Worm (Caenorhabditis elegans): ENCODE results near the gene ZK1248.11.
A peak's percentile ranks its signal among the peaks of the same experiment; 100 is the strongest.

ZK1248.11 gene

DNA sequence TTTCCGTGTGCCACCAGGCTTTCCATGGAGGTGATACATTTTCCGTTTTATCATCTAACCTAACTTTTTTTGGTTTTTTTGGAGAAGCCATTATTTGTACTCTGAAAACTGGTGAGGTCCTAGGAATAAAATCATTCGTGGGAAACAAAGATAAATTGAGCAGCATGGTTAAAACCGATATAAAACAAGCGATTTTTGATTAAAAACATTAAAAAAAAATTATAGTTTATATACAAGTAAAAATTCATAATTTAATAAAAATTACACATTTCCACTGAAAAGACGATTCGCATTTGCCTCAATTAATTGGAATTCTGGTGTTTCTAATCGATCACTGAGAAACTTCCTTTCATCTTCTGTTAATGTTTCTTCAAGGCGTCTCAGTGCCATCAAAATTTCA is 10.1 kb upstream of the ZK1248.11 start, which contains the start of gene ZK1248.15:
Gene ZK1248.15 (minus strand): TSS at position 101 of the 400 bp plus-strand sequence.
- TF ChIP-seq pax-1 (tag; optimal IDR thresholded peaks at IDR 0.05) = no peak

DNA sequence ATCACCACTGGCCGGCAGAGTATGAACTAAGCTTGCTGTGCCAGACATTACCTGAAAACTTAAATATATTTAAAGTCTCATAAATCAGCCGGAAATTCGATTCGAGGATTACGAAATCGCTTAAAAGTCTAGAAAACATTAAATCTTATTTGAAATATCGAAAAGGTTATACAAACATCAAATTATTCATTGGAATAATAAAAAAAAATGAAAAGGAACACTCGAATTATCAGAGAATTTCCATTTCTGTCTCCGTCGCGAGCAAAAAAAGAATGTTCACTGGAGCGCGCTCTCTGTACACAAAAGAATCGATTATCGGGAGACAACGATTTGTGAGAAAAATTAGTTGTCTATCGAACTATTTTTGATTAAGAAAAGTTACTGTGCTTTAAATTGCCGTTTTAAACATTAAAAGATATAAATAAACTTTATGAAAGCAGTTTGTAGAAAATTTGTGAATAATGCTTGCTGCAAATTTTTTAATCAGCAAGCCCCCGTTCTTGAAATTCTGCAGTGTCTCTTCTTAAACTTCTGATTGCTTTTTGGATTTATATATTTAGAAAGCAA is 7.8 kb upstream of the ZK1248.11 start, which contains the start of gene fzo-1:
Gene fzo-1 (minus strand): TSS at position 51 of the 567 bp plus-strand sequence.
- TF ChIP-seq dve-1 (tag; optimal IDR thresholded peaks at IDR 0.05) = no peak
- peak; percentile 90 for TF ChIP-seq fax-1 (tag; optimal IDR thresholded peaks at IDR 0.05)
- TF ChIP-seq eyg-1 (tag; optimal IDR thresholded peaks at IDR 0.05) = peak; percentile 67
- TF ChIP-seq syd-9 (tag; optimal IDR thresholded peaks at IDR 0.05) = peak; percentile 16
- peak; percentile 75 for TF ChIP-seq ceh-34 (tag; optimal IDR thresholded peaks at IDR 0.05)
- TF ChIP-seq odd-2 (tag; optimal IDR thresholded peaks at IDR 0.05) = no peak
- no peak for TF ChIP-seq madf-2 (tag; optimal IDR thresholded peaks at IDR 0.05)
- TF ChIP-seq unc-86 (tag; optimal IDR thresholded peaks at IDR 0.05) = peak; percentile 15
- TF ChIP-seq unc-3 (GFP tag; conservative IDR thresholded peaks at IDR 0.05) = no peak
- TF ChIP-seq unc-3 (tag; optimal IDR thresholded peaks at IDR 0.05) = peak; percentile 74
- peak; percentile 59 for TF ChIP-seq rnt-1 (tag; optimal IDR thresholded peaks at IDR 0.05)
- TF ChIP-seq nfya-1 (tag; optimal IDR thresholded peaks at IDR 0.05) = no peak
- TF ChIP-seq C38D4.7 (GFP tag; optimal IDR thresholded peaks at IDR 0.05) = no peak
- no peak for TF ChIP-seq ceh-22 (tag; optimal IDR thresholded peaks at IDR 0.05)
- peak; percentile 86 for TF ChIP-seq lim-6 (tag; optimal IDR thresholded peaks at IDR 0.05)
- no peak for TF ChIP-seq hlh-6 (tag; optimal IDR thresholded peaks at IDR 0.05)
- TF ChIP-seq tbx-2 (tag; optimal IDR thresholded peaks at IDR 0.05) = peak; percentile 95
- no peak for TF ChIP-seq sox-4 (tag; optimal IDR thresholded peaks at IDR 0.05)
- TF ChIP-seq sdc-2 (tag; optimal IDR thresholded peaks at IDR 0.05) = peak; percentile 68
- no peak for TF ChIP-seq che-1 (tag; optimal IDR thresholded peaks at IDR 0.05)
- peak; percentile 49 for TF ChIP-seq pax-1 (tag; optimal IDR thresholded peaks at IDR 0.05)
- no peak for TF ChIP-seq ama-1 (optimal IDR thresholded peaks at IDR 0.05)
- no peak for TF ChIP-seq hlh-30 (tag; optimal IDR thresholded peaks at IDR 0.05; ENCODE audit: insufficient read depth)
- TF ChIP-seq pat-9 (tag; optimal IDR thresholded peaks at IDR 0.05) = no peak
- no peak for TF ChIP-seq sox-2 (GFP tag; IDR thresholded peaks at IDR 0.05)
- TF ChIP-seq C08G9.2 (tag; optimal IDR thresholded peaks at IDR 0.05) = peak; percentile 90
- TF ChIP-seq ceh-9 (tag; optimal IDR thresholded peaks at IDR 0.05) = no peak
- peak; percentile 42 for TF ChIP-seq gmeb-2 (tag; optimal IDR thresholded peaks at IDR 0.05)
- no peak for TF ChIP-seq unc-55 (GFP tag; optimal IDR thresholded peaks at IDR 0.05)
- no peak for TF ChIP-seq ceh-6 (GFP tag; optimal IDR thresholded peaks at IDR 0.05)
- no peak for TF ChIP-seq K02D7.2 (tag; optimal IDR thresholded peaks at IDR 0.05)
- no peak for TF ChIP-seq hlh-13 (GFP tag; optimal IDR thresholded peaks at IDR 0.05)
- TF ChIP-seq ceh-48 (tag; optimal IDR thresholded peaks at IDR 0.05) = peak; percentile 23
- TF ChIP-seq pros-1 (tag; optimal IDR thresholded peaks at IDR 0.05) = no peak
- TF ChIP-seq Y22D7AL.16 (tag; optimal IDR thresholded peaks at IDR 0.05) = no peak
- peak; percentile 92 for TF ChIP-seq hlh-8 (tag; optimal IDR thresholded peaks at IDR 0.05)
- no peak for TF ChIP-seq lin-11 (tag; optimal IDR thresholded peaks at IDR 0.05)
- peak; percentile 28 for TF ChIP-seq ceh-18 (tag; optimal IDR thresholded peaks at IDR 0.05)
- TF ChIP-seq elt-4 (tag; optimal IDR thresholded peaks at IDR 0.05) = no peak
- peak; percentile 16 for TF ChIP-seq npax-4 (tag; optimal IDR thresholded peaks at IDR 0.05)
- TF ChIP-seq F13H6.1 (tag; optimal IDR thresholded peaks at IDR 0.05) = peak; percentile 80
- TF ChIP-seq mec-3 (tag; optimal IDR thresholded peaks at IDR 0.05; ENCODE audit: borderline replicate concordance) = peak; percentile 40
- peak; percentile 92 for TF ChIP-seq ets-4 (tag; optimal IDR thresholded peaks at IDR 0.05)
- peak; percentile 96 for TF ChIP-seq zip-5 (tag; optimal IDR thresholded peaks at IDR 0.05)
- no peak for TF ChIP-seq ceh-45 (GFP tag; IDR thresholded peaks at IDR 0.05)
- peak; percentile 60 for TF ChIP-seq hlh-15 (tag; optimal IDR thresholded peaks at IDR 0.05)
- peak; percentile 36 for TF ChIP-seq dmd-4 (tag; optimal IDR thresholded peaks at IDR 0.05; ENCODE audit: borderline replicate concordance)
- no peak for TF ChIP-seq T23F11.4 (GFP tag; optimal IDR thresholded peaks at IDR 0.05)
- TF ChIP-seq pha-4 (tag; optimal IDR thresholded peaks at IDR 0.05) = no peak
- TF ChIP-seq tbx-7 (tag; optimal IDR thresholded peaks at IDR 0.05) = peak; percentile 97
- no peak for TF ChIP-seq ceh-30 (tag; optimal IDR thresholded peaks at IDR 0.05)

Data from whole organism, late embryonic.